Fruit fly (Drosophila melanogaster) whole organism, larva: Measurements from ENCODE around the gene ps.

ENCODE experiments used
- noc ChIP-seq: fragments of 200-800 bp; sonication (Bioruptor generic); optimal IDR thresholded peaks from 3 replicates; lab custom pipeline; 2019; ENCODE audit warnings: missing biosample characterization, mild to moderate bottlenecking, missing genetic modification characterization, moderate library complexity

Gene ps

dm6 chr3R:9401127-9401603 lies 16.6 kb upstream of the ps start, which contains the start of the genes RpL34b and CG8132:
Gene RpL34b (minus strand): TSS chr3R:9401226.
Gene CG8132 (plus strand): TSS chr3R:9401495.
- peak; percentile 96 for TF ChIP-seq noc

- peak; percentile 65 for TF ChIP-seq noc
Measured at dm6 chr3R:9404104-9404512, 13.6 kb upstream of the ps start, which contains the start of the genes CG9356, BBIP1 and CG8135. Gene CG9356 (minus strand): TSS chr3R:9404269. Gene BBIP1 (plus strand): TSS chr3R:9404385. Gene CG8135 (plus strand): TSS chr3R:9404385.

DNA sequence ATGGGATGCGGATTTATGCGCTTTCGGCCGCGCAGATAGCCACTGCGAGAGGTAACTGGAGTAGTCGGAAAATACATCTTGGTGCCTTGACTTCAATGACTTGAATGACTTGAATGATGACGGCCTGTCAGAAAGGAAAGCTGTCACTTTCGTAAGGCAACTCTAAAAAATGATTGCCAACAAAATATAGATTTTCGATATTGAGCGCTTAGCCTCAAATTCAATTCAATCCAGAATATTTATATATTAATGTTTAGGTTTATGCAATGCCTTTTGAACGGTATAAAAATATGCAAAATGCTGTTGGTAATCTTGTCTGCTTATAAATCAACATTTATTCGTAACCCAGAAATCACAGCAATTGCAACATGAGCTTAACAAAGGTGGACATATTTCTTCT lies 9.7 kb upstream of the ps start, which contains the start of gene CG44261:
TSS of gene CG44261 (minus strand) at position 101 of the 400 bp plus-strand sequence.
- TF ChIP-seq noc: no peak

DNA sequence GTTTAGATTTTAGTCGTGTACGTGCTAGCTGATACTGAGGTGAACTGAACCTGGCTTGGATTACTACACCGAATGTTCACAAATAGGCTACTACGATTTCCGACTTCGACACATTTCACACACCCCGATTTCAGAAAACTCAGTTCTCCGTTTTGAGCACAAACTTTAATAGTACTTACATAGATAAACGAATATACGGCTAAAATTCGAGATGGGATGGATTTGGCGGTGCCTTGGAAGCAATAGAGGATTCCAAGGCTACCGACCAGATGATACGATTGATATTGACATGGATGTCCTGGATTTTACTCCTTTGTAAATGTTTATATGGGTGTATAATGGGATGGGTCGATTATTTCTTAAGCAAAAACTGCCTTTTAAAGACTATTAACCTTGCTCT lies 7.6 kb upstream of the ps start, which contains the start of gene betaTub85D:
TSS of gene betaTub85D (minus strand) at position 101 of the 400 bp plus-strand sequence.
- no peak for TF ChIP-seq noc

- TF ChIP-seq noc: no peak
Measured at dm6 chr3R:9411928-9412640, 5.7 kb upstream of the ps start, which contains the start of the genes Task7 and alpha-Man-IIa. Gene Task7 (minus strand): TSS chr3R:9412293. Gene alpha-Man-IIa (plus strand): TSS chr3R:9412548.

- TF ChIP-seq noc: no peak
Measured at dm6 chr3R:9416951-9417350, 789 bp upstream of the ps start.

DNA sequence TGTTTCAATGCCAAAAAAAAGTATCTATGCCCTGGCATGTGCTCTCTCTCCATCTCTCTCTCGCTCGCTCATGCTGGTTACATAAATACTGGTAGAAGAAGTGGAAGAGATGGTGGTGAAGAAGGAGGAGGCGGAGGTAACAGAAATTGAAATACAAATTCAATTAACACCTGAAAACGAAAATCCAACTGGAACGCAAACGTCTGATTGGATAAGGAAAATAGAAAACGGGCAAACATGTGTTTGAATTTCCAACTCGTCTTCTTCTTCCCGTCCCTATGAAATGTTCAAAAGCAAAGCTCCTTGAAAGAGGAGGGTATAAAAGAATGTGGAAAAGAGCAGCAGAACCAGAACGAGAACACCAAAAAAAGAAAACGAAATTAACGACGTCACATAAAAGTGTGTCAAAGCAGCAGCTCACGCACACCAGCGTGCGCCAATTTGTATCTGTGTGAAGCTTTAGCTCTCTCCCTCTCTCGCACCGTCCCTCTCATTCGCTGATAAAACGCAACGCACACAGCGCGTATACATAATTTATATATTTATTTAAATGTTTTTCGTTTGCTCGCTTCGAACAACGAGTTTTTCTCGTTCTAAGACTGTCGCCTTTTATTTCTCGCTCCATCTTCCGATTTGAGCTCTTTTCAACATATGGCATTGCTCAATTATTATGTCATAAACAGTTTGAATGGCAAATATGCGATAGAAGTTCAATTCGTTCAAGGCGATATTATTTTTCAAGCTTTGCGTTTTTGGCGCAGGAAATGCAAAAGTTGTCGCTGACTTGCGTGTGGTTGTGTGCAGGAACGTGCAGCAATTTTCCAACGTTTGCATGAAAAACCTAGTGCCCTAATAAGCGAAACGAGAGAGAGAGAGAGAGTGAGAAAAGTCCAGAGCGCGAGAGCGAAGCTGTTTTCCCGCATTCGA lies 896 bp downstream of the ps start:
- no peak for TF ChIP-seq noc

DNA sequence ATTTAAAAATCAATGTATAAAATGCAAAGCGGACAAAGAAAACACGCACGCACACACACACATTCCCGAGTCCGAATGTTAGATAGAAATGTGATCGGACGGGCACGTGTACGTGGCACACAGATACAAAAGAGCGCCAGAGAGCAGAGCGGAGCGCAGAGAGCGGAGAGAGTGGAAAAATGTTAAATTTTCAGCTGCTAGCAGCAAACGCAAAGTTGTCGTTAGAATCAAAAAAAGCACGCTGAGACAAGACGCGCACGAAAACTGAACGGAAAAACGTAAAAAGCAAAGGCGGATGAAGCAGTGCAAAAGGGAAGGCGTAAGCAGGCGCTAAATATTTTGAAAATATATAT lies 1.5 kb downstream of the ps start:
- TF ChIP-seq noc: no peak

dm6 chr3R:9420439-9421234 lies 2.9 kb downstream of the ps start:
- no peak for TF ChIP-seq noc

DNA sequence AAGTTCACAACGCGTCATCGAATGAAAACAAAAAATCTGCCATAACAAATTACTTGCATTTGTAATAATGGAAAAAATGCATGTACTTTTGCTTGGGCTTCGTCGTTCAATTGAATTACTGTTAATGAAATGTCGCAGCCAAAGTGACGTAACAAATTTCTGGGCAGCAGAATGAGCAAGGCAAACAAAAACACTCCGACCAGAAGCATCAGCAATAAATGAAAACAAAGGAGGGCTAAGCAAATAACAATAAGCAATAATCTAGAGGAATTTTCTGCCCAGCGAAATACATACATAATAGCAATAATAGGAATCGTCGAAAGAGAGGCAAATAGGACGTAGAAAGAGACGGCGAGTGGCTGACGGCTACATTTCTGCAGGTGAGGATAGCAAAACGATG lies 4.6 kb downstream of the ps start:
- no peak for TF ChIP-seq noc

dm6 chr3R:9424061-9424665 lies 6.4 kb downstream of the ps start:
- TF ChIP-seq noc: no peak

- TF ChIP-seq noc: no peak
Measured at dm6 chr3R:9427328-9427727, 9.6 kb downstream of the ps start.

dm6 chr3R:9428189-9428699 lies 10.5 kb downstream of the ps start:
- TF ChIP-seq noc: no peak

DNA sequence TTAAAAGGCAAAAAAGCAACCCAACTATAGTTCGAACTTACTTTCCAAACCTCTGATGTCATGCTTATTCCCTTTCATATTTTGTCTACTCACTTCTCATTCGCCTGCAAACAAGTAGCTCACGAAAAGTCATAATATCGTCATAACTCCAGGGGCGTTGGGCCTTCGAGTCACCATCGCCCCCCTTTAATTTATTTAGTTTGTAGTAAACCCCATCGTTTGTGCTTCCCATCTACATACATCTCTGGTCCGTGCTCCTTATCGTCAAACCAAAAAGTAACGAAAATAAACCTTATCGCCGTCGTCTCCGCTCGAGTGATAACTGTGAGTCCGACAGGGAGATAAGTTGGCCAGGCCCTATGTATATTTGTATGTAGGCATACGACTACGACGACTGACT lies 11.2 kb downstream of the ps start:
- TF ChIP-seq noc: peak; percentile 90
